Worm (Caenorhabditis elegans): ENCODE measurements around the gene nft-1.

- TF ChIP-seq nhr-237 (tag; optimal IDR thresholded peaks at IDR 0.05) (no peak), lin-15B (tag; optimal IDR thresholded peaks at IDR 0.05) (no peak), nhr-12 (tag; optimal IDR thresholded peaks at IDR 0.05) (no peak), egl-27 (tag; optimal IDR thresholded peaks at IDR 0.05) (no peak), ama-1 (optimal IDR thresholded peaks at IDR 0.05) (no peak), lin-39 (tag; optimal IDR thresholded peaks at IDR 0.05) (no peak), snpc-4 (tag; optimal IDR thresholded peaks at IDR 0.05) (no peak)
These were observed 36.4 kb downstream of the nft-1 start, which contains the start of gene top-3 for ce11 chrIII:11960080-11960479.
